Fruit fly (Drosophila melanogaster) whole organism, embryonic: ENCODE measurements around the gene SkpA.

Experiments
- Awh ChIP-seq: fragments of 200-800 bp; sonication (Bioruptor generic); IDR thresholded peaks from 2 replicates; pipeline ENCODE4, ENCODE4 v1.3.6; 2022; ENCODE audit warnings: missing biosample characterization, missing genetic modification characterization
- CG10209 ChIP-seq: fragments of 200-800 bp; sonication (Bioruptor generic); optimal IDR thresholded peaks from 3 replicates; lab custom pipeline; 2017; ENCODE audit warnings: missing biosample characterization, mild to moderate bottlenecking, missing genetic modification characterization, missing genetic modification reagents
- CG10959 ChIP-seq: fragments of 200-800 bp; sonication (Bioruptor generic); IDR thresholded peaks from 2 replicates; pipeline ENCODE4 v1.3.6; 2022; ENCODE audit warnings: missing biosample characterization, missing genetic modification characterization
- CG12071 ChIP-seq: fragments of 200-800 bp; sonication (Bioruptor generic); optimal IDR thresholded peaks from 3 replicates; lab custom pipeline; 2018; ENCODE audit warnings: missing biosample characterization, mild to moderate bottlenecking, missing genetic modification characterization
- CG12219 ChIP-seq: fragments of 200-800 bp; sonication (Bioruptor generic); optimal IDR thresholded peaks from 3 replicates; lab custom pipeline; 2018; ENCODE audit warnings: missing biosample characterization, mild to moderate bottlenecking, missing genetic modification characterization
- CG1233 ChIP-seq: fragments of 200-800 bp; sonication (Bioruptor generic); optimal IDR thresholded peaks from 4 replicates; lab custom pipeline; 2018; ENCODE audit warnings: missing biosample characterization, mild to moderate bottlenecking, missing genetic modification characterization
- CG15011 ChIP-seq: fragments of 200-800 bp; sonication (Bioruptor generic); optimal IDR thresholded peaks from 3 replicates; lab custom pipeline; 2018; ENCODE audit warnings: missing biosample characterization, mild to moderate bottlenecking, missing genetic modification characterization
- CG15073 ChIP-seq: fragments of 200-800 bp; sonication (Bioruptor generic); optimal IDR thresholded peaks from 2 replicates; lab custom pipeline; 2016; ENCODE audit warnings: missing biosample characterization, missing genetic modification characterization
- CG15269 ChIP-seq: fragments of 200-800 bp; sonication (Bioruptor generic); optimal IDR thresholded peaks from 2 replicates; lab custom pipeline; 2018; ENCODE audit warnings: missing biosample characterization, mild to moderate bottlenecking, missing genetic modification characterization, moderate library complexity
- CG15479 ChIP-seq: fragments of 200-800 bp; sonication (Bioruptor generic); optimal IDR thresholded peaks from 3 replicates; lab custom pipeline; 2019; ENCODE audit warnings: missing biosample characterization, mild to moderate bottlenecking, missing genetic modification characterization, moderate library complexity
- CG15514 ChIP-seq: fragments of 200-800 bp; sonication (Bioruptor generic); optimal IDR thresholded peaks from 3 replicates; lab custom pipeline; 2017; ENCODE audit warnings: missing biosample characterization, missing genetic modification characterization, mild to moderate bottlenecking, moderate library complexity, missing genetic modification reagents
- CG16815 ChIP-seq: fragments of 200-800 bp; sonication (Bioruptor generic); optimal IDR thresholded peaks from 3 replicates; lab custom pipeline; 2017; ENCODE audit warnings: missing biosample characterization, mild to moderate bottlenecking, missing genetic modification characterization
- CG17359 ChIP-seq: fragments of 200-800 bp; sonication (Bioruptor generic); optimal IDR thresholded peaks from 3 replicates; lab custom pipeline; 2018; ENCODE audit warnings: missing biosample characterization, mild to moderate bottlenecking, missing genetic modification characterization, moderate library complexity
- CG17361 ChIP-seq: fragments of 200-800 bp; sonication (Bioruptor generic); IDR thresholded peaks from 3 replicates; pipeline ENCODE4 v1.3.6; 2022; ENCODE audit warnings: missing biosample characterization, missing genetic modification characterization
- CG18764 ChIP-seq: fragments of 200-800 bp; sonication (Bioruptor generic); optimal IDR thresholded peaks from 3 replicates; lab custom pipeline; 2016; ENCODE audit warnings: missing biosample characterization, missing genetic modification characterization
- CG32772 ChIP-seq: fragments of 200-800 bp; sonication (Bioruptor generic); IDR thresholded peaks from 2 replicates; pipeline ENCODE4 v1.3.6; 2022; ENCODE audit warnings: missing biosample characterization, missing genetic modification characterization
- CG33557 ChIP-seq: fragments of 200-800 bp; sonication (Bioruptor generic); optimal IDR thresholded peaks from 2 replicates; lab custom pipeline; 2019; ENCODE audit warnings: missing biosample characterization, mild to moderate bottlenecking, missing genetic modification characterization, moderate library complexity
- CG4820 ChIP-seq: fragments of 200-800 bp; sonication (Bioruptor generic); optimal IDR thresholded peaks from 3 replicates; lab custom pipeline; 2016; ENCODE audit warnings: missing biosample characterization, missing genetic modification characterization
- CG6765 ChIP-seq: fragments of 200-800 bp; sonication (Bioruptor generic); optimal IDR thresholded peaks from 3 replicates; lab custom pipeline; 2017; ENCODE audit warnings: missing biosample characterization, mild to moderate bottlenecking, missing genetic modification characterization
- CG9609 ChIP-seq: fragments of 200-800 bp; sonication (Bioruptor generic); optimal IDR thresholded peaks from 3 replicates; lab custom pipeline; 2016; ENCODE audit warnings: missing biosample characterization, missing genetic modification characterization
- Chrac-16 ChIP-seq: fragments of 200-800 bp; sonication (Bioruptor generic); optimal IDR thresholded peaks from 3 replicates; lab custom pipeline; 2016; ENCODE audit warnings: missing biosample characterization, missing genetic modification characterization
- Eip74EF ChIP-seq, 2 experiments: fragments of 200-800 bp in 1 of 2; fragments of >200 bp in 1 of 2; sonication (Bioruptor generic) in 1 of 2; optimal IDR thresholded peaks; 2 replicates each; lab custom pipeline; 2017 to 2019; ENCODE audit warnings: missing biosample characterization in 2 of 2, missing genetic modification characterization in 2 of 2, mild to moderate bottlenecking in 1 of 2, moderate library complexity in 1 of 2
- Fer3 ChIP-seq: fragments of 200-800 bp; sonication (Bioruptor generic); optimal IDR thresholded peaks from 2 replicates; lab custom pipeline; 2018; ENCODE audit warnings: missing biosample characterization, mild to moderate bottlenecking, missing genetic modification characterization, moderate library complexity
- H15 ChIP-seq: fragments of 200-800 bp; sonication (Bioruptor generic); IDR thresholded peaks from 3 replicates; pipeline ENCODE4 v1.3.6; 2022; ENCODE audit warnings: missing biosample characterization, missing genetic modification characterization
- HmgD ChIP-seq: fragments of 200-800 bp; sonication (Bioruptor generic); optimal IDR thresholded peaks from 3 replicates; lab custom pipeline; 2016; ENCODE audit warnings: missing biosample characterization, missing genetic modification characterization
- Nf-YB ChIP-seq: fragments of 200-800 bp; sonication (Bioruptor generic); optimal IDR thresholded peaks from 3 replicates; lab custom pipeline; 2019; ENCODE audit warnings: missing biosample characterization, mild to moderate bottlenecking, missing genetic modification characterization, moderate library complexity
- Oli ChIP-seq: fragments of 200-800 bp; sonication (Bioruptor generic); optimal IDR thresholded peaks from 2 replicates; lab custom pipeline; 2018; ENCODE audit warnings: missing biosample characterization, mild to moderate bottlenecking, missing genetic modification characterization, moderate library complexity
- Scr ChIP-seq: fragments of 200-800 bp; sonication (Bioruptor generic); IDR thresholded peaks from 2 replicates; pipeline ENCODE4 v1.3.6; 2022; ENCODE audit warnings: missing biosample characterization, missing genetic modification characterization; ENCODE audit not compliant: partially characterized antibody
- Side ChIP-seq: fragments of 200-800 bp; sonication (Bioruptor generic); optimal IDR thresholded peaks from 2 replicates; lab custom pipeline; 2016; ENCODE audit warnings: missing biosample characterization, missing genetic modification characterization
- Sox102F ChIP-seq: fragments of 200-800 bp; sonication (Bioruptor generic); optimal IDR thresholded peaks from 2 replicates; lab custom pipeline; 2018; ENCODE audit warnings: missing biosample characterization, mild to moderate bottlenecking, missing genetic modification characterization, moderate library complexity
- Stat92E ChIP-seq, 3 experiments: fragments of >200 bp in 2 of 3; fragments of 200-800 bp in 1 of 3; sonication (Bioruptor generic) in 1 of 3; optimal IDR thresholded peaks; 2 replicates each; lab custom pipeline; 2017 to 2019; ENCODE audit warnings: missing biosample characterization in 3 of 3, missing genetic modification characterization in 3 of 3, mild to moderate bottlenecking in 1 of 3, moderate library complexity in 1 of 3
- abd-A ChIP-seq: fragments of 200-800 bp; sonication (Bioruptor generic); optimal IDR thresholded peaks from 3 replicates; lab custom pipeline; 2019; ENCODE audit warnings: missing biosample characterization, mild to moderate bottlenecking, missing genetic modification characterization, moderate library complexity
- ap ChIP-seq: fragments of 200-800 bp; sonication (Bioruptor generic); IDR thresholded peaks from 2 replicates; pipeline ENCODE4 v1.3.6; 2022; ENCODE audit warnings: missing biosample characterization, missing genetic modification characterization
- dm ChIP-seq: fragments of 200-800 bp; sonication (Bioruptor generic); optimal IDR thresholded peaks from 3 replicates; lab custom pipeline; 2016; ENCODE audit warnings: missing biosample characterization, missing genetic modification characterization
- emc ChIP-seq: fragments of 200-800 bp; sonication (Bioruptor generic); optimal IDR thresholded peaks from 2 replicates; lab custom pipeline; 2016; ENCODE audit warnings: missing biosample characterization, missing genetic modification characterization
- fd96Cb ChIP-seq: fragments of 200-800 bp; sonication (Bioruptor generic); optimal IDR thresholded peaks from 2 replicates; lab custom pipeline; 2018; ENCODE audit warnings: missing biosample characterization, mild to moderate bottlenecking, missing genetic modification characterization, moderate library complexity
- gcm2 ChIP-seq: fragments of 200-800 bp; sonication (Bioruptor generic); optimal IDR thresholded peaks from 2 replicates; lab custom pipeline; 2016; ENCODE audit warnings: missing biosample characterization, missing genetic modification characterization
- hb ChIP-seq: fragments of 200-800 bp; sonication (Bioruptor generic); IDR thresholded peaks from 3 replicates; pipeline ENCODE4 v1.3.6; 2022; ENCODE audit warnings: missing biosample characterization, missing genetic modification characterization; ENCODE audit not compliant: partially characterized antibody
- knrl ChIP-seq: fragments of 200-800 bp; sonication (Bioruptor generic); IDR thresholded peaks from 3 replicates; pipeline ENCODE4 v1.3.6; 2022; ENCODE audit warnings: missing biosample characterization, missing genetic modification characterization; ENCODE audit not compliant: partially characterized antibody
- mam ChIP-seq: fragments of 200-800 bp; sonication (Bioruptor generic); optimal IDR thresholded peaks from 3 replicates; lab custom pipeline; 2016; ENCODE audit warnings: missing biosample characterization, missing genetic modification characterization
- nau ChIP-seq: fragments of 200-800 bp; sonication (Bioruptor generic); optimal IDR thresholded peaks from 3 replicates; lab custom pipeline; 2017; ENCODE audit warnings: missing biosample characterization, mild to moderate bottlenecking, missing genetic modification characterization, missing genetic modification reagents
- oc ChIP-seq: fragments of 200-800 bp; sonication (Bioruptor generic); optimal IDR thresholded peaks from 2 replicates; lab custom pipeline; 2018; ENCODE audit warnings: missing biosample characterization, mild to moderate bottlenecking, missing genetic modification characterization, moderate library complexity
- pita ChIP-seq: fragments of 200-800 bp; sonication (Bioruptor generic); optimal IDR thresholded peaks from 2 replicates; lab custom pipeline; 2017; ENCODE audit warnings: missing biosample characterization, mild to moderate bottlenecking, missing genetic modification characterization
- scrt ChIP-seq: fragments of 200-800 bp; sonication (Bioruptor generic); optimal IDR thresholded peaks from 2 replicates; lab custom pipeline; 2018; ENCODE audit warnings: missing biosample characterization, mild to moderate bottlenecking, missing genetic modification characterization, moderate library complexity
- sens-2 ChIP-seq: fragments of 200-800 bp; sonication (Bioruptor generic); IDR thresholded peaks from 2 replicates; pipeline ENCODE4 v1.3.6; 2022; ENCODE audit warnings: missing biosample characterization, missing genetic modification characterization
- stc ChIP-seq: fragments of 200-800 bp; sonication (Bioruptor generic); IDR thresholded peaks from 2 replicates; pipeline ENCODE4 v1.3.6; 2022; ENCODE audit warnings: missing biosample characterization, missing genetic modification characterization
- tgo ChIP-seq: fragments of 200-800 bp; sonication (Bioruptor generic); IDR thresholded peaks from 3 replicates; pipeline ENCODE4 v1.3.6; 2022; ENCODE audit warnings: missing biosample characterization, missing genetic modification characterization
- usp ChIP-seq: fragments of >200 bp; optimal IDR thresholded peaks from 2 replicates; lab custom pipeline; 2017; ENCODE audit warnings: missing biosample characterization, missing genetic modification characterization
- wdn ChIP-seq: fragments of 200-800 bp; sonication (Bioruptor generic); IDR thresholded peaks from 2 replicates; pipeline ENCODE4 v1.3.6; 2022; ENCODE audit warnings: missing biosample characterization, missing genetic modification characterization
- z ChIP-seq: fragments of 200-800 bp; sonication (Bioruptor generic); IDR thresholded peaks from 3 replicates; pipeline ENCODE4 v1.3.6; 2022; ENCODE audit warnings: missing biosample characterization, missing genetic modification characterization

SkpA gene

dm6 chrX:654949-655348 is 965 bp upstream of the SkpA start (continued):
- TF ChIP-seq Fer3 (tag; lab: Kevin White, UChicago) (peak; percentile 95), HmgD (GFP tag; lab: Kevin White, UChicago) (peak; percentile 93), stc (GFP tag; lab: Robert Waterston, UW) (peak; percentile 95), emc (GFP tag; lab: Kevin White, UChicago) (peak; percentile 87), tgo (GFP tag; lab: Robert Waterston, UW) (peak; percentile 95), Nf-YB (GFP tag; lab: Kevin White, UChicago) (peak; percentile 74), CG10209 (GFP tag; lab: Kevin White, UChicago) (peak; percentile 94), H15 (GFP tag; lab: Robert Waterston, UW) (peak; percentile 96), CG6765 (GFP tag; lab: Kevin White, UChicago) (peak; percentile 86), CG18764 (GFP tag; lab: Kevin White, UChicago) (peak; percentile 96), CG17359 (tag; lab: Kevin White, UChicago) (peak; percentile 97), Oli (peak; percentile 94), dm (GFP tag; lab: Kevin White, UChicago) (peak; percentile 85), abd-A (tag; lab: Kevin White, UChicago) (peak; percentile 71), wdn (GFP tag; lab: Robert Waterston, UW) (peak; percentile 95), Side (peak; percentile 95), pita (no peak), scrt (GFP tag; lab: Kevin White, UChicago) (peak; percentile 92), CG15011 (GFP tag; lab: Kevin White, UChicago) (no peak), CG16815 (GFP tag; lab: Kevin White, UChicago) (peak; percentile 90), CG4820 (GFP tag; lab: Kevin White, UChicago) (peak; percentile 92), CG15479 (peak; percentile 63), sens-2 (peak; percentile 96), CG17361 (GFP tag; lab: Robert Waterston, UW) (peak; percentile 90), z (GFP tag; lab: Robert Waterston, UW) (0 out of 3 replicates have a peak, but pooled peaks have one; percentile 53), ap (peak; percentile 95), nau (GFP tag; lab: Kevin White, UChicago) (no peak), mam (peak; percentile 94), Chrac-16 (GFP tag; lab: Kevin White, UChicago) (peak; percentile 93), gcm2 (GFP tag; lab: Kevin White, UChicago) (peak; percentile 96), CG15514 (GFP tag; lab: Kevin White, UChicago) (peak; percentile 91), Stat92E (GFP tag; optimal IDR thresholded peaks at IDR 0.05; lab: Kevin White, UChicago) (no peak), CG12219 (peak; percentile 94), CG1233 (GFP tag; lab: Kevin White, UChicago) (peak; percentile 94), CG9609 (peak; percentile 95), CG32772 (GFP tag; lab: Robert Waterston, UW) (peak; percentile 96), usp (GFP tag; lab: Kevin White, UChicago) (no peak), oc (tag; lab: Kevin White, UChicago) (peak; percentile 96), CG12071 (GFP tag; lab: Kevin White, UChicago) (peak; percentile 98), CG15269 (tag; lab: Kevin White, UChicago) (peak; percentile 96), CG33557 (GFP tag; lab: Kevin White, UChicago) (peak; percentile 92), Awh (peak; percentile 95), CG10959 (peak; percentile 93), CG15073 (peak; percentile 77), Eip74EF (GFP tag; optimal IDR thresholded peaks at IDR 0.05; lab: Kevin White, UChicago) (peak in 1 of 2 experiments; percentile 89), Sox102F (GFP tag; lab: Kevin White, UChicago) (peak; percentile 96), Scr (GFP tag; lab: Robert Waterston, UW) (no peak), fd96Cb (peak; percentile 91), knrl (peak; percentile 21; the same call in 1 of the 3 replicates), hb (no peak)
